Worm (Caenorhabditis elegans) whole organism, late embryonic: ENCODE measurements around the gene C50C3.19.

Experiments used
- F13H6.1 ChIP-seq: sonication (generic microtip); optimal IDR thresholded peaks from 2 replicates; lab custom pipeline; 2016; ENCODE audit warnings: missing genetic modification characterization, missing compliant biosample characterization
- K09A11.1 ChIP-seq: sonication (generic microtip); optimal IDR thresholded peaks from 2 replicates; lab custom pipeline; 2017; ENCODE audit warnings: antibody characterized with exemption, mild to moderate bottlenecking, missing genetic modification characterization, missing compliant biosample characterization; ENCODE audit not compliant: insufficient read depth
- T23F11.4 ChIP-seq: fragments of 200-800 bp; sonication (Bioruptor generic); optimal IDR thresholded peaks from 2 replicates; lab custom pipeline; 2018; ENCODE audit warnings: mild to moderate bottlenecking, missing genetic modification characterization, missing compliant biosample characterization
- Y22D7AL.16 ChIP-seq: sonication (generic microtip); optimal IDR thresholded peaks from 2 replicates; lab custom pipeline; 2016; ENCODE audit warnings: missing genetic modification characterization, missing compliant biosample characterization
- ahr-1 ChIP-seq: sonication (generic microtip); optimal IDR thresholded peaks from 2 replicates; lab custom pipeline; 2016; ENCODE audit warnings: missing genetic modification characterization, missing compliant biosample characterization
- ceh-14 ChIP-seq: sonication (generic microtip); optimal IDR thresholded peaks from 2 replicates; lab custom pipeline; 2016; ENCODE audit warnings: missing genotype, missing genetic modification characterization, missing compliant biosample characterization
- ceh-19 ChIP-seq: fragments of 200-800 bp; sonication (Bioruptor generic); optimal IDR thresholded peaks from 2 replicates; lab custom pipeline; 2018; ENCODE audit warnings: mild to moderate bottlenecking, missing genetic modification characterization, missing compliant biosample characterization
- ceh-22 ChIP-seq: sonication (generic microtip); optimal IDR thresholded peaks from 2 replicates; lab custom pipeline; 2017; ENCODE audit warnings: missing biosample characterization, missing genetic modification characterization
- ceh-24 ChIP-seq: sonication (generic microtip); optimal IDR thresholded peaks from 2 replicates; lab custom pipeline; 2016; ENCODE audit warnings: mild to moderate bottlenecking, missing genetic modification characterization, missing compliant biosample characterization
- ceh-31 ChIP-seq: sonication (generic microtip); optimal IDR thresholded peaks from 2 replicates; lab custom pipeline; 2016; ENCODE audit warnings: missing genetic modification characterization, missing compliant biosample characterization
- ceh-48 ChIP-seq: sonication (generic microtip); optimal IDR thresholded peaks from 2 replicates; lab custom pipeline; 2016; ENCODE audit warnings: missing genetic modification characterization, inconsistent platforms, missing compliant biosample characterization
- dmd-4 ChIP-seq: sonication (generic microtip); optimal IDR thresholded peaks from 2 replicates; lab custom pipeline; 2016; ENCODE audit warnings: borderline replicate concordance, missing genetic modification characterization, missing compliant biosample characterization
- dve-1 ChIP-seq: sonication (generic microtip); optimal IDR thresholded peaks from 2 replicates; lab custom pipeline; 2017; ENCODE audit warnings: antibody characterized with exemption, mild to moderate bottlenecking, missing genetic modification characterization, missing compliant biosample characterization
- elt-2 ChIP-seq: sonication (generic microtip); optimal IDR thresholded peaks from 2 replicates; lab custom pipeline; 2016; ENCODE audit warnings: missing genetic modification reagents, missing genetic modification characterization, missing compliant biosample characterization
- elt-4 ChIP-seq: sonication (generic microtip); optimal IDR thresholded peaks from 2 replicates; lab custom pipeline; 2016; ENCODE audit warnings: missing genetic modification characterization, missing compliant biosample characterization
- fax-1 ChIP-seq: sonication (generic microtip); optimal IDR thresholded peaks from 2 replicates; lab custom pipeline; 2016; ENCODE audit warnings: missing genotype, missing genetic modification characterization, missing compliant biosample characterization
- fkh-10 ChIP-seq: fragments of 150-350 bp; optimal IDR thresholded peaks from 2 replicates; lab custom pipeline; 2014; ENCODE audit warnings: missing biosample characterization, missing genetic modification reagents, missing genetic modification characterization
- fkh-6 ChIP-seq: sonication (generic microtip); optimal IDR thresholded peaks from 2 replicates; lab custom pipeline; 2016; ENCODE audit warnings: missing genetic modification characterization, missing compliant biosample characterization
- hlh-13 ChIP-seq: fragments of 200-800 bp; sonication (Bioruptor generic); optimal IDR thresholded peaks from 2 replicates; lab custom pipeline; 2018; ENCODE audit warnings: mild to moderate bottlenecking, missing genetic modification characterization, missing compliant biosample characterization
- hlh-15 ChIP-seq: sonication (generic microtip); optimal IDR thresholded peaks from 2 replicates; lab custom pipeline; 2016; ENCODE audit warnings: missing genetic modification characterization, missing compliant biosample characterization
- hlh-8 ChIP-seq: sonication (generic microtip); optimal IDR thresholded peaks from 2 replicates; lab custom pipeline; 2016; ENCODE audit warnings: missing genotype, missing genetic modification characterization, missing compliant biosample characterization
- lim-6 ChIP-seq: sonication (generic microtip); optimal IDR thresholded peaks from 2 replicates; lab custom pipeline; 2016; ENCODE audit warnings: missing genetic modification characterization, missing compliant biosample characterization
- madf-2 ChIP-seq: sonication (generic microtip); optimal IDR thresholded peaks from 2 replicates; lab custom pipeline; 2017; ENCODE audit warnings: missing genetic modification characterization, missing compliant biosample characterization
- mec-3 ChIP-seq: sonication (generic microtip); optimal IDR thresholded peaks from 2 replicates; lab custom pipeline; 2016; ENCODE audit warnings: borderline replicate concordance, missing genetic modification characterization, missing compliant biosample characterization
- nfya-1 ChIP-seq: sonication (generic microtip); optimal IDR thresholded peaks from 2 replicates; lab custom pipeline; 2017; ENCODE audit warnings: missing genetic modification characterization, mild to moderate bottlenecking, missing compliant biosample characterization, antibody characterized with exemption, moderate library complexity
- nhr-11 ChIP-seq: fragments of 150-350 bp; optimal IDR thresholded peaks from 2 replicates; lab custom pipeline; 2014; ENCODE audit warnings: missing biosample characterization, missing genetic modification characterization
- nhr-232 ChIP-seq: sonication (generic microtip); optimal IDR thresholded peaks from 2 replicates; lab custom pipeline; 2016; ENCODE audit warnings: missing genetic modification characterization, missing compliant biosample characterization
- npax-4 ChIP-seq: sonication (generic microtip); optimal IDR thresholded peaks from 2 replicates; lab custom pipeline; 2016; ENCODE audit warnings: missing genetic modification characterization, missing compliant biosample characterization
- odd-2 ChIP-seq: sonication (generic microtip); optimal IDR thresholded peaks from 2 replicates; lab custom pipeline; 2017; ENCODE audit warnings: antibody characterized with exemption, mild to moderate bottlenecking, missing genetic modification characterization, missing compliant biosample characterization
- pax-1 ChIP-seq: fragments of 150-350 bp; optimal IDR thresholded peaks from 2 replicates; lab custom pipeline; 2014; ENCODE audit warnings: missing biosample characterization, missing genetic modification characterization
- pha-4 ChIP-seq: fragments of 150-350 bp; optimal IDR thresholded peaks from 2 replicates; lab custom pipeline; 2018; ENCODE audit warnings: missing biosample characterization, missing genetic modification reagents, missing genetic modification characterization
- pqm-1 ChIP-seq: sonication (generic microtip); optimal IDR thresholded peaks from 2 replicates; lab custom pipeline; 2016; ENCODE audit warnings: missing genetic modification characterization, missing compliant biosample characterization
- pros-1 ChIP-seq: fragments of 150-350 bp; optimal IDR thresholded peaks from 2 replicates; lab custom pipeline; 2014; ENCODE audit warnings: missing biosample characterization, missing genetic modification reagents, missing genetic modification characterization
- sox-2 ChIP-seq: fragments of 200-800 bp; sonication (Bioruptor generic); IDR thresholded peaks from 2 replicates; pipeline ENCODE4 v1.3.6; 2022; ENCODE audit warnings: missing genetic modification reagents, missing genetic modification characterization, missing compliant biosample characterization
- tbx-2 ChIP-seq: sonication (generic microtip); optimal IDR thresholded peaks from 2 replicates; lab custom pipeline; 2016; ENCODE audit warnings: missing genetic modification characterization, missing compliant biosample characterization
- tbx-7 ChIP-seq: sonication (generic microtip); optimal IDR thresholded peaks from 2 replicates; lab custom pipeline; 2016; ENCODE audit warnings: missing genotype, missing genetic modification characterization, missing compliant biosample characterization
- unc-55 ChIP-seq: sonication (generic microtip); optimal IDR thresholded peaks from 2 replicates; lab custom pipeline; 2017; ENCODE audit warnings: missing biosample characterization, missing genetic modification reagents, missing genetic modification characterization
- unc-86 ChIP-seq: sonication (generic microtip); optimal IDR thresholded peaks from 2 replicates; lab custom pipeline; 2016; ENCODE audit warnings: missing genetic modification characterization, missing compliant biosample characterization
- ztf-16 ChIP-seq: sonication (generic microtip); optimal IDR thresholded peaks from 2 replicates; lab custom pipeline; 2017; ENCODE audit warnings: missing genetic modification characterization, missing compliant biosample characterization

Gene C50C3.19

DNA sequence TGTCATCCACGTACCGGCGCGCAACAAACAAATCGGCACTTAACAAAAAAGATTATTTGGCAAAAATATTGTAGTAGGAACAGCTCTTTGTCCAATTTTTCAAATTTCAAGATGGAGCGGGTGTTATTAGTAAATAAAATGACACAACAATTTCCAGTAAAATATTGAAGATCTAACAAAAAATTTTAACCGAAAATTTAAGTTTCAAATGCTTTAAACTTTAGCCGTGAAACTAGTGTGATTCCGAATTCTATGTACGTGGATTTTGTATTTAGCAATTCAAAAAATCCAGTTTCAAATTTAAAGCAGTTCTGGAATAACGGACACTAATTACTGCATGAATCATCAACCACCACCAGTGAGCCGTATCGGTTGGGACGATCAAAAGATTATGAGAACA lies 12.1 kb downstream of the C50C3.19 start, which contains the start of gene snb-5:
snb-5 (plus strand) TSS at position 301 of the 400 bp plus-strand sequence.
- TF ChIP-seq lim-6 (tag; lab: Kevin White, UChicago): no peak
- TF ChIP-seq tbx-7 (tag; lab: Kevin White, UChicago): no peak
- TF ChIP-seq ztf-16 (tag; lab: Kevin White, UChicago): no peak
- TF ChIP-seq elt-4 (tag; lab: Kevin White, UChicago): no peak
- no peak for TF ChIP-seq nhr-11 (tag; lab: Kevin White, UChicago)
- TF ChIP-seq hlh-8 (tag; lab: Kevin White, UChicago): no peak
- no peak for TF ChIP-seq npax-4
- no peak for TF ChIP-seq ceh-48 (tag; lab: Kevin White, UChicago)
- TF ChIP-seq unc-55 (GFP tag; lab: Kevin White, UChicago): no peak
- TF ChIP-seq pqm-1: no peak
- TF ChIP-seq fkh-10 (GFP tag; lab: Kevin White, UChicago): no peak
- no peak for TF ChIP-seq pax-1 (tag; lab: Kevin White, UChicago)

DNA sequence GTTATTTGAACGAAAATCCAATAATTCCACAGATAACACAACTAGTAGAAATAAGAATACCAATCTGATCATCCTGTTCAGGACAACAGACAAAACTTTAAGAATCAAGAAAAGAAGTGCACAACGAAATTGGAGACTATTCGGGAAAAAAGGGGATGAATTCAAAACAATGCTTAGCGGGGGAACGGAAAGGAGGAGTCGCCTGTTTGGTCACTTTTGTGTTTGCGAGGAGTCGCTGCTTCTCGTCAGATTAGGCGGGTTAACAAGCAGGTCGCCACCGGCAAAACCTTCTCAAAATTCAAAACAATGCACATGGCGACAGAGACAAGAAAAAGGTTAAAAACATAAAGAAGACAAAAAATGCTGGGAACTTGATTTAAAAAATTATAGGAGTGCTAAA lies 19.2 kb downstream of the C50C3.19 start, which contains the start of gene C30A5.10:
C30A5.10 (minus strand) TSS at position 101 of the 400 bp plus-strand sequence.
- TF ChIP-seq ceh-22 (no peak), npax-4 (no peak), F13H6.1 (tag; lab: Kevin White, UChicago) (no peak), dve-1 (no peak), odd-2 (tag; lab: Kevin White, UChicago) (no peak), tbx-2 (tag; lab: Kevin White, UChicago) (no peak), mec-3 (no peak), pros-1 (tag; lab: Kevin White, UChicago) (no peak), nfya-1 (tag; lab: Kevin White, UChicago) (no peak), hlh-13 (GFP tag; lab: Kevin White, UChicago) (no peak), fkh-6 (no peak), madf-2 (tag; lab: Kevin White, UChicago) (no peak), pha-4 (tag; lab: Kevin White, UChicago) (no peak), ceh-31 (no peak), hlh-8 (tag; lab: Kevin White, UChicago) (no peak), hlh-15 (tag; lab: Kevin White, UChicago) (no peak), ceh-14 (tag; lab: Kevin White, UChicago) (no peak), Y22D7AL.16 (no peak)

DNA sequence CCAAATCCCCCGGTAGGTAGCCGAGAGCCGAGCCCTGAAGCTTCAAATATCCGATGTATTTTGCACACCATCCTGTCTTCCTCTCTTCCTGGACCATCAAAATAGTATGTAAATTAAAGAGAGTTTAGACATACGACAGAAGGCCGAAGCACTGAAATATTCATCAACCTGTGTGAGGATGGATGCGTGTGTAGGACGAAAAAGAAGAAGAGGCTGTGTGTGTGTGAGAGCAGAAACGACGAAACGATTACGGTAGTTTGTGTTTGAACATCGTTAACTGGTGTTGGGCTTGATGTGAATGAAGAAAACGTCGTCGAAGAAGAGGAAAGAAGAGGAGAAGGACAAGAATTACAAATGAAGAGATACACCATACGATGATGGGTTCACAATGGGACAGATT lies 21.0 kb downstream of the C50C3.19 start:
- TF ChIP-seq elt-4 (tag; lab: Kevin White, UChicago): no peak
- TF ChIP-seq ztf-16 (tag; lab: Kevin White, UChicago): no peak
- TF ChIP-seq ceh-31: peak; percentile 42

DNA sequence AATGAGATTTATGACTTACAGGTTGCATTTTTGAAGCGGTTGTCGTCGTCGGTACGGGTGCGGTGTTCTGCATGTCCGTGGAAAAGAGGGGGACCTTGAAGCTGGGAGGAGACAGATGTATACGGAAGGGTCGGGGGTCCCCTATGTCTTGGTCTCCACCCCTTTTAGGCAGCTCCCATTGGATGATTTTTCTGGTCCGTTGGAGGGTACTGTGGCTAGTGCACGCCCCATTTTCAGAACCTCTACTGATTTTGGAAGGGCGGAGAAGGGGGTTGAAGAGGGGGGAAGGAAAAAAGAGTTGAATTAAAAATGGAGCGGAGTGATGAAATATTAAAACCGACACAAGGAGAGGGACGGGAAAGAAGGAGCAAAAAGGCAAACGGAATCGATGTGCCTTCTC lies 25.6 kb downstream of the C50C3.19 start, which contains the start of gene unc-86:
unc-86 (minus strand) TSS at position 113 of the 400 bp plus-strand sequence.
- peak; percentile 53 for TF ChIP-seq ceh-31
- peak; percentile 64 for TF ChIP-seq nfya-1 (tag; lab: Kevin White, UChicago)
- TF ChIP-seq nhr-232 (tag; lab: Kevin White, UChicago): no peak
- peak; percentile 25 for TF ChIP-seq unc-86 (tag; lab: Kevin White, UChicago)

DNA sequence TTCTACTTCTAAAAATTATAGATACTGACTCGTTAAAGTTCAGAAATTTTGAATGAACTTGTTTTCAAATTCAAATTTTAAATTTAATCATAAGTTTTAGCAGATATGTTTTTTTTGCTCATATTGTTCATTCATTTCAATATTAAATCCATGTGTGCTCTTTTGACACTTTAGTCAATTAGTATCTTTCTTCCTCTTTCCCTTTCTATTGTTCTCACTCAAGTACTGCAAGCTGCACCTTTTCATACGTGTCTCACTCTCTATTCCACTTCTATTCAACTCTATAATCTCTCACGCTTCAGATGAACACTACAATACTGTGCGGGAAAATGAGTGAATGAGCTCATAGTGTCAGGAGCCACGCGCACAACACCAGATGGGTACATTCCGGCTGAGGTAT lies 27.3 kb downstream of the C50C3.19 start, which contains the start of gene C30A5.16:
C30A5.16 (plus strand) TSS at position 301 of the 400 bp plus-strand sequence.
- TF ChIP-seq dmd-4 (tag; lab: Kevin White, UChicago) (no peak), fax-1 (tag; lab: Kevin White, UChicago) (no peak), ceh-24 (tag; lab: Kevin White, UChicago) (no peak), ahr-1 (tag; lab: Kevin White, UChicago) (no peak), T23F11.4 (GFP tag; lab: Kevin White, UChicago) (no peak), ceh-19 (no peak), elt-2 (tag; lab: Kevin White, UChicago) (no peak), ceh-31 (peak; percentile 75), K09A11.1 (tag; lab: Kevin White, UChicago) (no peak), sox-2 (GFP tag; lab: Robert Waterston, UW) (peak; percentile 24)
